Fruit fly (Drosophila melanogaster) whole organism, embryonic: Measurements from ENCODE around the gene CheB93b.
A peak's percentile ranks its signal among the peaks of the same experiment; 100 is the strongest.

Source experiments
- Bgb ChIP-seq: fragments of 200-800 bp; sonication (Bioruptor generic); IDR thresholded peaks from 2 replicates; pipeline ENCODE4 v1.3.6; 2022; ENCODE audit warnings: missing biosample characterization, missing genetic modification characterization; ENCODE audit not compliant: partially characterized antibody
- C15 ChIP-seq: fragments of 200-800 bp; sonication (Bioruptor generic); IDR thresholded peaks from 3 replicates; pipeline ENCODE4 v1.3.6; 2022; ENCODE audit warnings: missing biosample characterization, missing genetic modification characterization
- CG10147 ChIP-seq: fragments of 200-800 bp; sonication (Bioruptor generic); optimal IDR thresholded peaks from 2 replicates; lab custom pipeline; 2019; ENCODE audit warnings: missing biosample characterization, mild to moderate bottlenecking, missing genetic modification characterization, moderate library complexity
- CG13624 ChIP-seq: fragments of 200-800 bp; sonication (Bioruptor generic); optimal IDR thresholded peaks from 2 replicates; lab custom pipeline; 2016; ENCODE audit warnings: missing biosample characterization, missing genetic modification characterization
- CG15514 ChIP-seq: fragments of 200-800 bp; sonication (Bioruptor generic); optimal IDR thresholded peaks from 3 replicates; lab custom pipeline; 2017; ENCODE audit warnings: missing biosample characterization, missing genetic modification characterization, mild to moderate bottlenecking, moderate library complexity, missing genetic modification reagents
- CG18476 ChIP-seq: fragments of 200-800 bp; sonication (Bioruptor generic); optimal IDR thresholded peaks from 2 replicates; lab custom pipeline; 2016; ENCODE audit warnings: missing biosample characterization, mild to moderate bottlenecking, missing genetic modification characterization
- CG2120 ChIP-seq: fragments of 200-800 bp; sonication (Bioruptor generic); optimal IDR thresholded peaks from 3 replicates; lab custom pipeline; 2016; ENCODE audit warnings: missing biosample characterization, missing genetic modification characterization
- CG2202 ChIP-seq: fragments of 200-800 bp; sonication (Bioruptor generic); optimal IDR thresholded peaks from 2 replicates; lab custom pipeline; 2018; ENCODE audit warnings: missing biosample characterization, mild to moderate bottlenecking, missing genetic modification characterization
- CG33213 ChIP-seq: fragments of 200-800 bp; sonication (Bioruptor generic); optimal IDR thresholded peaks from 3 replicates; lab custom pipeline; 2016; ENCODE audit warnings: missing biosample characterization, missing genetic modification characterization
- CG4360 ChIP-seq: fragments of 200-800 bp; sonication (Bioruptor generic); IDR thresholded peaks from 2 replicates; pipeline ENCODE4 v1.3.6; 2022; ENCODE audit warnings: missing biosample characterization, missing genetic modification characterization
- CG4854 ChIP-seq: fragments of 200-800 bp; sonication (Bioruptor generic); optimal IDR thresholded peaks from 2 replicates; lab custom pipeline; 2016; ENCODE audit warnings: missing biosample characterization, missing genetic modification characterization, inconsistent platforms
- CG5953 ChIP-seq: fragments of 200-800 bp; sonication (Bioruptor generic); IDR thresholded peaks from 2 replicates; pipeline ENCODE4 v1.3.6; 2022; ENCODE audit warnings: missing biosample characterization, missing genetic modification characterization
- CG6791 ChIP-seq: fragments of 200-800 bp; sonication (Bioruptor generic); IDR thresholded peaks from 3 replicates; pipeline ENCODE4 v1.3.6; 2022; ENCODE audit warnings: missing biosample characterization, missing genetic modification characterization; ENCODE audit not compliant: partially characterized antibody
- CG7839 ChIP-seq: fragments of 200-800 bp; sonication (Bioruptor generic); optimal IDR thresholded peaks from 3 replicates; lab custom pipeline; 2018; ENCODE audit warnings: missing biosample characterization, mild to moderate bottlenecking, missing genetic modification characterization, moderate library complexity
- CG8290 ChIP-seq, 3 experiments: fragments of 200-800 bp; sonication (Bioruptor generic); optimal IDR thresholded peaks; 2 replicates each; lab custom pipeline; 2016 to 2019; ENCODE audit warnings: missing biosample characterization in 3 of 3, missing genetic modification characterization in 3 of 3, mild to moderate bottlenecking in 2 of 3, moderate library complexity in 1 of 3
- CG8765 ChIP-seq: fragments of 200-800 bp; sonication (Bioruptor generic); IDR thresholded peaks from 2 replicates; pipeline ENCODE4 v1.3.6; 2022; ENCODE audit warnings: missing biosample characterization, missing genetic modification characterization
- CG9727 ChIP-seq: fragments of 200-800 bp; sonication (Bioruptor generic); optimal IDR thresholded peaks from 3 replicates; lab custom pipeline; 2017; ENCODE audit warnings: missing biosample characterization, mild to moderate bottlenecking, missing genetic modification characterization
- Doc3 ChIP-seq: fragments of 200-800 bp; sonication (Bioruptor generic); IDR thresholded peaks from 3 replicates; pipeline ENCODE4 v1.3.6; 2022; ENCODE audit warnings: missing biosample characterization, missing genetic modification characterization; ENCODE audit not compliant: partially characterized antibody
- Ets97D ChIP-seq: fragments of 200-800 bp; sonication (Bioruptor generic); optimal IDR thresholded peaks from 3 replicates; lab custom pipeline; 2016; ENCODE audit warnings: missing biosample characterization, missing genetic modification characterization
- HLH4C ChIP-seq: fragments of 200-800 bp; sonication (Bioruptor generic); IDR thresholded peaks from 3 replicates; pipeline ENCODE4 v1.3.6; 2022; ENCODE audit warnings: missing biosample characterization, missing genetic modification characterization; ENCODE audit not compliant: partially characterized antibody
- Hr51 ChIP-seq, 2 experiments: fragments of 200-800 bp; sonication (Bioruptor generic); optimal IDR thresholded peaks; 2 replicates in 1 of 2; 3 replicates in 1 of 2; lab custom pipeline; 2016 to 2018; ENCODE audit warnings: missing biosample characterization in 2 of 2, missing genetic modification characterization in 2 of 2, mild to moderate bottlenecking in 1 of 2, moderate library complexity in 1 of 2
- Lhr ChIP-seq: fragments of 200-800 bp; sonication (Bioruptor generic); optimal IDR thresholded peaks from 3 replicates; lab custom pipeline; 2017; ENCODE audit warnings: mild to moderate bottlenecking, missing biosample characterization, missing genetic modification reagents, missing genetic modification characterization
- MESR4 ChIP-seq: fragments of 200-800 bp; sonication (Bioruptor generic); optimal IDR thresholded peaks from 2 replicates; lab custom pipeline; 2018; ENCODE audit warnings: missing biosample characterization, mild to moderate bottlenecking, missing genetic modification characterization, moderate library complexity
- Mad ChIP-seq: fragments of 200-800 bp; sonication (Bioruptor generic); optimal IDR thresholded peaks from 2 replicates; lab custom pipeline; 2016; ENCODE audit warnings: missing biosample characterization, missing genetic modification characterization
- Nf-YB ChIP-seq: fragments of 200-800 bp; sonication (Bioruptor generic); optimal IDR thresholded peaks from 3 replicates; lab custom pipeline; 2019; ENCODE audit warnings: missing biosample characterization, mild to moderate bottlenecking, missing genetic modification characterization, moderate library complexity
- Opbp ChIP-seq: fragments of 200-800 bp; sonication (Bioruptor generic); IDR thresholded peaks from 3 replicates; pipeline ENCODE4 v1.3.6; 2022; ENCODE audit warnings: missing biosample characterization, missing genetic modification characterization; ENCODE audit not compliant: partially characterized antibody
- Rfx ChIP-seq: fragments of 200-800 bp; sonication (Bioruptor generic); IDR thresholded peaks from 2 replicates; pipeline ENCODE4 v1.3.6; 2022; ENCODE audit warnings: missing biosample characterization, missing genetic modification characterization
- Sox100B ChIP-seq: fragments of 200-800 bp; sonication (Bioruptor generic); optimal IDR thresholded peaks from 3 replicates; lab custom pipeline; 2018; ENCODE audit warnings: missing biosample characterization, mild to moderate bottlenecking, missing genetic modification characterization
- Ssrp ChIP-seq: fragments of 200-800 bp; sonication (Bioruptor generic); optimal IDR thresholded peaks from 2 replicates; lab custom pipeline; 2018; ENCODE audit warnings: missing biosample characterization, mild to moderate bottlenecking, missing genetic modification characterization, moderate library complexity
- Stat92E ChIP-seq, 3 experiments: fragments of >200 bp in 2 of 3; fragments of 200-800 bp in 1 of 3; sonication (Bioruptor generic) in 1 of 3; optimal IDR thresholded peaks; 2 replicates each; lab custom pipeline; 2017 to 2019; ENCODE audit warnings: missing biosample characterization in 3 of 3, missing genetic modification characterization in 3 of 3, mild to moderate bottlenecking in 1 of 3, moderate library complexity in 1 of 3
- amos ChIP-seq: fragments of 200-800 bp; sonication (Bioruptor generic); IDR thresholded peaks from 2 replicates; pipeline ENCODE4 v1.3.6; 2022; ENCODE audit warnings: missing biosample characterization, missing genetic modification characterization; ENCODE audit not compliant: partially characterized antibody
- bbx ChIP-seq: fragments of 200-800 bp; sonication (Bioruptor generic); IDR thresholded peaks from 2 replicates; pipeline ENCODE4 v1.3.6; 2022; ENCODE audit warnings: missing biosample characterization, missing genetic modification characterization; ENCODE audit not compliant: partially characterized antibody
- cato ChIP-seq: fragments of 200-800 bp; sonication (Bioruptor generic); optimal IDR thresholded peaks from 2 replicates; lab custom pipeline; 2016; ENCODE audit warnings: missing biosample characterization, missing genetic modification characterization, borderline replicate concordance
- chif ChIP-seq, 2 experiments: fragments of 200-800 bp; sonication (Bioruptor generic); optimal IDR thresholded peaks; 3 replicates each; lab custom pipeline; 2016; ENCODE audit warnings: missing biosample characterization in 2 of 2, missing genetic modification characterization in 2 of 2
- dpn ChIP-seq, 2 experiments: fragments of 200-800 bp; sonication (Bioruptor generic); optimal IDR thresholded peaks; 3 replicates each; lab custom pipeline; 2016; ENCODE audit warnings: missing biosample characterization in 2 of 2, missing genetic modification characterization in 2 of 2
- kay ChIP-seq: fragments of 200-800 bp; sonication (Bioruptor generic); optimal IDR thresholded peaks from 2 replicates; lab custom pipeline; 2016; ENCODE audit warnings: missing biosample characterization, missing genetic modification characterization
- odd ChIP-seq: fragments of 200-800 bp; sonication (Bioruptor generic); optimal IDR thresholded peaks from 2 replicates; lab custom pipeline; 2017; ENCODE audit warnings: missing biosample characterization, mild to moderate bottlenecking, missing genetic modification characterization
- onecut ChIP-seq: fragments of 200-800 bp; sonication (Bioruptor generic); IDR thresholded peaks from 2 replicates; pipeline ENCODE4 v1.3.6; 2022; ENCODE audit warnings: missing biosample characterization, missing genetic modification characterization
- otp ChIP-seq: fragments of 200-800 bp; sonication (Bioruptor generic); IDR thresholded peaks from 3 replicates; pipeline ENCODE4, ENCODE4 v1.3.6; 2022; ENCODE audit warnings: missing biosample characterization, missing genetic modification characterization
- sna ChIP-seq: fragments of 200-800 bp; sonication (Bioruptor generic); IDR thresholded peaks from 2 replicates; pipeline ENCODE4 v1.3.6; 2022; ENCODE audit warnings: missing biosample characterization, missing genetic modification characterization; ENCODE audit not compliant: partially characterized antibody
- tna ChIP-seq: fragments of 200-800 bp; sonication (Bioruptor generic); IDR thresholded peaks from 2 replicates; pipeline ENCODE4 v1.3.6; 2022; ENCODE audit warnings: missing biosample characterization, missing genetic modification characterization; ENCODE audit not compliant: partially characterized antibody
- tup ChIP-seq: fragments of 200-800 bp; sonication (Bioruptor generic); optimal IDR thresholded peaks from 2 replicates; lab custom pipeline; 2016; ENCODE audit warnings: missing biosample characterization, mild to moderate bottlenecking, missing genetic modification characterization, moderate library complexity
- vnd ChIP-seq: fragments of 200-800 bp; sonication (Bioruptor generic); IDR thresholded peaks from 3 replicates; pipeline ENCODE4 v1.3.6; 2022; ENCODE audit warnings: missing biosample characterization, missing genetic modification characterization; ENCODE audit not compliant: partially characterized antibody
- zen ChIP-seq: fragments of 200-800 bp; sonication (Bioruptor generic); optimal IDR thresholded peaks from 3 replicates; lab custom pipeline; 2018; ENCODE audit warnings: missing biosample characterization, mild to moderate bottlenecking, missing genetic modification characterization, moderate library complexity
- zf30C ChIP-seq: fragments of 200-800 bp; sonication (Bioruptor generic); optimal IDR thresholded peaks from 3 replicates; lab custom pipeline; 2018; ENCODE audit warnings: missing biosample characterization, mild to moderate bottlenecking, missing genetic modification characterization
- zfh2 ChIP-seq: fragments of 200-800 bp; sonication (Bioruptor generic); optimal IDR thresholded peaks from 2 replicates; lab custom pipeline; 2016; ENCODE audit warnings: missing biosample characterization, missing genetic modification characterization

Gene CheB93b

DNA sequence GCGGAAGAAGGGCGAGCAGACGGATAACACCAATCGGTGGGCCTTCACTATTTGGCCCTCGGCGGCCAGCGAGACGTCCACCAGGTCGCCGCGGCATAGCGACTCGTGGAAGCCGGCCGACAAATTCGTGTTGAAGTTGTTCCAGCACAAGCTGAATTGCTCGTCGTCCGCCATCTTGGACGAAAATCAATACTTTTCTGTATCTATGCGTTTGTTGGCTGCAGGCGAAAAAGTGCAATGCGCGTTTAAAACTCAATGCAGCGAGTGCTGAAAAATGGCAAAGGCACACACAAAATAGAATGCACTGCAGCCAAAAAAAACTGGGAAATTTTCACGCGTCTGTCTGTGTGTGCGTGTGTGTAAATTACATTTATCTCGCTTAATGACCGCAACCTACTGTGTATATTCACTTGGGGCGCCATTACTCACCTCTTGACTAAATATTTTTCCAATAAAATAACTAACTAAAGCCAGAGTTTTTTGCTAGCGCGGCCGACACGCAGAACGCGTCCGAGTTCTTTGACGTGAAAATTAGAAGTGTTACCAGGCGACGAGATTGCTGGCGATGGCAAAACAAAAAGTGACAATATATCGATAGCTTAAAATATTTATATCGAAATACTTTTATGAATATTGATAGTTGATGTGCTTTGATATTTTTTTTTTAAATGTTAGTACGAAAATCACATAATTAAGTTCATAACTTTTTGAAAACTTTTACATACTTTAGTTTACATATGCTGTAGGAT is 31.9 kb upstream of the CheB93b start (continued):
- peak in 1 of 2 experiments; percentile 25 for TF ChIP-seq chif (GFP tag; optimal IDR thresholded peaks at IDR 0.05; lab: Kevin White, UChicago)
- peak; percentile 0 for TF ChIP-seq zen
- peak; percentile 92 for TF ChIP-seq onecut
- peak; percentile 87 for TF ChIP-seq bbx
- TF ChIP-seq Bgb = peak; percentile 87
- TF ChIP-seq CG2202 (tag; lab: Kevin White, UChicago) = peak; percentile 11
- TF ChIP-seq CG13624 = peak; percentile 8
- peak; percentile 19 for TF ChIP-seq Lhr (GFP tag; lab: Kevin White, UChicago)
- TF ChIP-seq Rfx (GFP tag; lab: Robert Waterston, UW) = peak; percentile 44
- peak; percentile 26; the same call in 1 of the 2 replicates for TF ChIP-seq tna (GFP tag; lab: Robert Waterston, UW)
- TF ChIP-seq CG6791 (GFP tag; lab: Robert Waterston, UW) = peak; percentile 79
- no peak for TF ChIP-seq CG4360 (GFP tag; lab: Robert Waterston, UW)
- peak; percentile 18 for TF ChIP-seq CG9727
- TF ChIP-seq tup = no peak
- TF ChIP-seq sna = peak; percentile 86
- no peak for TF ChIP-seq CG15514
- peak; percentile 82 for TF ChIP-seq vnd (GFP tag; lab: Robert Waterston, UW)
- no peak for TF ChIP-seq CG5953 (GFP tag; lab: Robert Waterston, UW)
- TF ChIP-seq Stat92E (GFP tag; optimal IDR thresholded peaks at IDR 0.05; lab: Kevin White, UChicago) = peak in 1 of 3 experiments; percentile 11
- peak; percentile 44 for TF ChIP-seq CG8290 (GFP tag; optimal IDR thresholded peaks at IDR 0.05; lab: Kevin White, UChicago)
- TF ChIP-seq CG8290 (tag; optimal IDR thresholded peaks at IDR 0.05; lab: Kevin White, UChicago) = peak in 1 of 2 experiments; percentile 49
- no peak for TF ChIP-seq CG18476
- no peak for TF ChIP-seq cato (GFP tag; lab: Kevin White, UChicago)
- TF ChIP-seq CG4854 = no peak
- no peak for TF ChIP-seq CG7839 (tag; lab: Kevin White, UChicago)
- TF ChIP-seq kay (GFP tag; lab: Kevin White, UChicago) = no peak
- peak; percentile 81 for TF ChIP-seq Opbp (GFP tag; lab: Robert Waterston, UW)
- peak in 1 of 2 experiments; percentile 30 for TF ChIP-seq dpn (GFP tag; optimal IDR thresholded peaks at IDR 0.05; lab: Kevin White, UChicago)
- peak; percentile 71 for TF ChIP-seq Nf-YB (GFP tag; lab: Kevin White, UChicago)
- peak; percentile 33 for TF ChIP-seq CG33213 (GFP tag; lab: Kevin White, UChicago)
- peak; percentile 19 for TF ChIP-seq zf30C (GFP tag; lab: Kevin White, UChicago)
- TF ChIP-seq CG8765 (GFP tag; lab: Robert Waterston, UW) = no peak
- TF ChIP-seq HLH4C = peak; percentile 64; the same call in 2 of the 3 replicates
- TF ChIP-seq CG2120 (GFP tag; lab: Kevin White, UChicago) = peak; percentile 10
- TF ChIP-seq Ssrp (tag; lab: Kevin White, UChicago) = peak; percentile 36
- TF ChIP-seq Doc3 (GFP tag; lab: Robert Waterston, UW) = peak; percentile 78
- TF ChIP-seq C15 (GFP tag; lab: Robert Waterston, UW) = no peak
- TF ChIP-seq Mad (GFP tag; lab: Kevin White, UChicago) = no peak
- TF ChIP-seq MESR4 (GFP tag; lab: Kevin White, UChicago) = peak; percentile 91
- no peak for TF ChIP-seq zfh2 (GFP tag; lab: Kevin White, UChicago)
- peak; percentile 30 for TF ChIP-seq odd (GFP tag; lab: Kevin White, UChicago)
- no peak for TF ChIP-seq Sox100B (GFP tag; lab: Kevin White, UChicago)
- TF ChIP-seq Ets97D (GFP tag; lab: Kevin White, UChicago) = peak; percentile 41
- peak; percentile 90 for TF ChIP-seq amos
- TF ChIP-seq Hr51 (GFP tag; optimal IDR thresholded peaks at IDR 0.05; lab: Kevin White, UChicago) = peak; percentile 6 to 17
- TF ChIP-seq otp = no peak
- peak; percentile 23 for TF ChIP-seq CG10147 (GFP tag; lab: Kevin White, UChicago)
